Fruit fly (Drosophila melanogaster) Kc167 (cell line): ENCODE measurements around the gene ey.

ENCODE experiments used
- Myc ChIP-seq: fragments of >200 bp; optimal IDR thresholded peaks from 2 replicates; lab custom pipeline; 2017; ENCODE audit warnings: missing external identifiers
- Sin3A ChIP-seq: fragments of >200 bp; optimal IDR thresholded peaks from 2 replicates; lab custom pipeline; 2018; ENCODE audit warnings: missing external identifiers
- h ChIP-seq: fragments of >200 bp; optimal IDR thresholded peaks from 3 replicates; lab custom pipeline; 2018; ENCODE audit warnings: missing external identifiers
- insv ChIP-seq: fragments of >200 bp; optimal IDR thresholded peaks from 3 replicates; lab custom pipeline; 2018; ENCODE audit warnings: missing external identifiers
- psq ChIP-seq: fragments of >200 bp; optimal IDR thresholded peaks from 2 replicates; lab custom pipeline; 2017; ENCODE audit warnings: missing external identifiers

DNA sequence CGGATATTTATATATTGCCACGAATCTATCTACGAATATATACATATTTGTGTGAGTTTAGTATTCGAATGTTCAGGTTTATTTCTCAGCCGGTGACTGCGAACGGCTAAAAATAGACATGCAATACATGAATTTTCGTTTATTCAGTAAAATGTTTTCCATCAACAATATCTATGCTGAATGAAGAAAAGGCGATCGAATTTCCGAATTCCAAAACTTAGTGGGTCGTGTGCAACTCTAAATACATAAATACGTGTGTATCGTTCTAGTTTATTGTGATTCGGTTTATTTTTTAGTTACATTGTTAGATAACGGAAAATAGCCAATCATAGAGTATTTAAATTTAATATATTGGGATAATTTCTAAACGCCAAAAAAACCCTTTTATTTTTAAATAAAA is 27.6 kb downstream of the ey start:
- TF ChIP-seq h (lab: Kevin White, UChicago) (no peak), Sin3A (lab: Kevin White, UChicago) (no peak), insv (no peak), psq (lab: Kevin White, UChicago) (no peak), Myc (lab: Kevin White, UChicago) (no peak)
